Worm (Caenorhabditis elegans): ENCODE measurements around the gene bir-2.

The bir-2 gene

ce11 chrV:13576828-13577227 is 8.2 kb downstream of the bir-2 start (continued):
- peak; percentile 3 for TF ChIP-seq jun-1 (tag; optimal IDR thresholded peaks at IDR 0.05)
- no peak for TF ChIP-seq egl-27 (tag; optimal IDR thresholded peaks at IDR 0.05)
- TF ChIP-seq ceh-63 (GFP tag; optimal IDR thresholded peaks at IDR 0.05) = no peak
- TF ChIP-seq lsy-2 (tag; optimal IDR thresholded peaks at IDR 0.05) = no peak

ce11 chrV:13577463-13577862 is 8.8 kb downstream of the bir-2 start:
- no peak for TF ChIP-seq irx-1 (tag; optimal IDR thresholded peaks at IDR 0.05)
- TF ChIP-seq lsy-2 (tag; optimal IDR thresholded peaks at IDR 0.05) = no peak
- TF ChIP-seq C16A3.4 (tag; optimal IDR thresholded peaks at IDR 0.05) = no peak
- no peak for TF ChIP-seq unc-86 (tag; optimal IDR thresholded peaks at IDR 0.05)
- TF ChIP-seq nhr-19 (GFP tag; conservative IDR thresholded peaks at IDR 0.05) = no peak
- TF ChIP-seq fkh-10 (GFP tag; optimal IDR thresholded peaks at IDR 0.05) = no peak
- no peak for TF ChIP-seq nhr-237 (tag; optimal IDR thresholded peaks at IDR 0.05)
- TF ChIP-seq pag-3 (tag; optimal IDR thresholded peaks at IDR 0.05; ENCODE audit: borderline replicate concordance, insufficient read depth) = no peak
- no peak for TF ChIP-seq ces-1 (GFP tag; optimal IDR thresholded peaks at IDR 0.05)

- TF ChIP-seq elt-2 (tag; optimal IDR thresholded peaks at IDR 0.05) = peak; percentile 39
- TF ChIP-seq nhr-19 (GFP tag; conservative IDR thresholded peaks at IDR 0.05) = no peak
- TF ChIP-seq zip-4 (GFP tag; optimal IDR thresholded peaks at IDR 0.05) = no peak
- no peak for TF ChIP-seq nhr-76 (tag; optimal IDR thresholded peaks at IDR 0.05)
These were observed 10.0 kb downstream of the bir-2 start, which contains the start of gene C50B8.6 for ce11 chrV:13578637-13579036. Gene C50B8.6, plus strand, starts transcription at chrV:13578972.

ce11 chrV:13580696-13581095 is 12.0 kb downstream of the bir-2 start, which contains the start of gene C50B8.5:
Gene C50B8.5, plus strand, starts transcription at chrV:13580968.
- TF ChIP-seq elt-2 (tag; optimal IDR thresholded peaks at IDR 0.05) (peak; percentile 42), efl-3 (GFP tag; optimal IDR thresholded peaks at IDR 0.05) (no peak)

ce11 chrV:13584484-13584883 is 15.8 kb downstream of the bir-2 start, which contains the start of gene F53F4.1:
Gene F53F4.1, plus strand, starts transcription at chrV:13584784.
- no peak for TF ChIP-seq sox-4 (tag; optimal IDR thresholded peaks at IDR 0.05)
- no peak for TF ChIP-seq snu-23 (GFP tag; optimal IDR thresholded peaks at IDR 0.05)
- no peak for TF ChIP-seq nhr-47 (tag; optimal IDR thresholded peaks at IDR 0.05)
- no peak for TF ChIP-seq elt-3 (tag; optimal IDR thresholded peaks at IDR 0.05)
- no peak for TF ChIP-seq aly-2 (tag; optimal IDR thresholded peaks at IDR 0.05)
- TF ChIP-seq unc-62 (GFP tag; optimal IDR thresholded peaks at IDR 0.05) = no peak
- no peak for TF ChIP-seq blmp-1 (tag; optimal IDR thresholded peaks at IDR 0.05)
- TF ChIP-seq lsy-2 (tag; optimal IDR thresholded peaks at IDR 0.05) = no peak
- no peak for TF ChIP-seq hpl-2 (GFP tag; optimal IDR thresholded peaks at IDR 0.05)
- TF ChIP-seq nhr-84 (tag; optimal IDR thresholded peaks at IDR 0.05) = no peak
- no peak for TF ChIP-seq fkh-4 (tag; optimal IDR thresholded peaks at IDR 0.05; ENCODE audit: borderline replicate concordance)
- no peak for TF ChIP-seq ces-1 (GFP tag; optimal IDR thresholded peaks at IDR 0.05)
- no peak for TF ChIP-seq unc-30 (tag; optimal IDR thresholded peaks at IDR 0.05)
- no peak for TF ChIP-seq nhr-71 (tag; optimal IDR thresholded peaks at IDR 0.05)
- no peak for TF ChIP-seq ceh-88 (GFP tag; IDR thresholded peaks at IDR 0.05)
- no peak for TF ChIP-seq mdl-1 (tag; optimal IDR thresholded peaks at IDR 0.05)
- no peak for TF ChIP-seq egl-13 (tag; optimal IDR thresholded peaks at IDR 0.05)
- TF ChIP-seq nhr-19 (GFP tag; conservative IDR thresholded peaks at IDR 0.05) = no peak
- no peak for TF ChIP-seq nhr-11 (tag; optimal IDR thresholded peaks at IDR 0.05)
- TF ChIP-seq snpc-4 (tag; optimal IDR thresholded peaks at IDR 0.05) = no peak

- TF ChIP-seq mdl-1 (tag; optimal IDR thresholded peaks at IDR 0.05) (no peak), unc-62 (GFP tag; optimal IDR thresholded peaks at IDR 0.05) (no peak), nhr-12 (tag; optimal IDR thresholded peaks at IDR 0.05) (no peak), elt-3 (tag; optimal IDR thresholded peaks at IDR 0.05) (no peak), tlp-1 (tag; optimal IDR thresholded peaks at IDR 0.05) (no peak), C16A3.4 (tag; optimal IDR thresholded peaks at IDR 0.05) (no peak), nhr-76 (tag; optimal IDR thresholded peaks at IDR 0.05) (no peak), Y116A8C.19 (tag; optimal IDR thresholded peaks at IDR 0.05; ENCODE audit: borderline replicate concordance) (no peak), nhr-85 (tag) (no peak), zip-4 (GFP tag; optimal IDR thresholded peaks at IDR 0.05) (no peak)
These were observed 19.3 kb downstream of the bir-2 start, which contains the start of gene F53F4.17 for ce11 chrV:13587902-13588301. Gene F53F4.17, plus strand, starts transcription at chrV:13588202.

All from whole organism, L1 larva.